Worm (Caenorhabditis elegans): ENCODE data around the gene gtf-2H5.
A peak's percentile ranks its signal among the peaks of the same experiment; 100 is the strongest.

Gene gtf-2H5

DNA sequence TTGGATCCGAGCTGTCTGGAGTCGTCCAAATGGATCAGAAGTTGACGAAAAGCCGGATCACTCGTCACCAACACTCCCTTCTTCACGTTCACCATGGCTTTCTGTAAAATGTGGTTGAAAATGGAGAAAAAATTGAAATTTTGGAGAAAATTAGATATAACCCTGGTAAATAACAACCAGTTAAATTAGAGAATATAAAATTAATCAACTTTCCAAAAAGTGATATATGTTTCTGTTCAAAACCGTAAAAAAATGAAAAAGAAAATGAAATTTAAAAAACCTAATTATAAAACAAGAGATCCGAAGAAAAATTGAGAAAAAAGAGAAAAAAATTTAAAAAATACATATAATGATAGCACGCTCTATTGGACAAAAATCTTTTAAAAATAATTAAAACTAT lies at the start of gene gtf-2H5:
Gene gtf-2H5, minus strand, starts transcription at position 101 of the 400 bp plus-strand sequence.
- TF ChIP-seq pax-3 (tag; optimal IDR thresholded peaks at IDR 0.05) (no peak), nhr-28 (tag; optimal IDR thresholded peaks at IDR 0.05) (no peak), nhr-90 (tag; optimal IDR thresholded peaks at IDR 0.05; ENCODE audit: poor library complexity) (no peak)

- no peak for TF ChIP-seq hlh-4 (tag; optimal IDR thresholded peaks at IDR 0.05)
- no peak for TF ChIP-seq efl-1 (optimal IDR thresholded peaks at IDR 0.05)
- TF ChIP-seq efl-1 (GFP tag; optimal IDR thresholded peaks at IDR 0.05 in 1 of 2): peak in 1 of 2 experiments; percentile 58
These were observed 48.7 kb upstream of the gtf-2H5 start for ce11 chrIII:626091-626490.

- TF ChIP-seq fos-1 (tag; optimal IDR thresholded peaks at IDR 0.05): peak; percentile 72
- peak; percentile 59 for TF ChIP-seq lir-3 (tag; optimal IDR thresholded peaks at IDR 0.05; ENCODE audit: poor library complexity)
- TF ChIP-seq jun-1 (tag; optimal IDR thresholded peaks at IDR 0.05): peak; percentile 70
- TF ChIP-seq nhr-47 (tag; optimal IDR thresholded peaks at IDR 0.05): peak; percentile 83
- TF ChIP-seq mef-2 (tag; optimal IDR thresholded peaks at IDR 0.05): peak; percentile 55
- TF ChIP-seq nhr-237 (tag; optimal IDR thresholded peaks at IDR 0.05): peak; percentile 61
- TF ChIP-seq mep-1 (tag; optimal IDR thresholded peaks at IDR 0.05): peak; percentile 95
- peak; percentile 72 for TF ChIP-seq egl-13 (tag; optimal IDR thresholded peaks at IDR 0.05)
- TF ChIP-seq elt-2 (tag; optimal IDR thresholded peaks at IDR 0.05): peak; percentile 81
- no peak for TF ChIP-seq sptf-1 (tag; optimal IDR thresholded peaks at IDR 0.05)
- TF ChIP-seq nhr-77 (tag; optimal IDR thresholded peaks at IDR 0.05): peak; percentile 86
- TF ChIP-seq unc-98 (GFP tag; IDR thresholded peaks at IDR 0.05): no peak
- TF ChIP-seq unc-62 (GFP tag; optimal IDR thresholded peaks at IDR 0.05): no peak
- 0 out of 2 replicates have a peak, but pooled peaks have one; percentile 16 for TF ChIP-seq grh-1 (GFP tag; IDR thresholded peaks at IDR 0.05)
- peak; percentile 76 for TF ChIP-seq C16A3.4 (tag; optimal IDR thresholded peaks at IDR 0.05)
- TF ChIP-seq ceh-82 (tag; optimal IDR thresholded peaks at IDR 0.05): peak; percentile 53 to 93 (median 71)
- TF ChIP-seq unc-30 (tag; optimal IDR thresholded peaks at IDR 0.05): no peak
- TF ChIP-seq zip-4 (GFP tag; optimal IDR thresholded peaks at IDR 0.05): no peak
- TF ChIP-seq lin-39 (tag; optimal IDR thresholded peaks at IDR 0.05): no peak
- TF ChIP-seq nhr-85 (tag): peak; percentile 85
- peak; percentile 84 for TF ChIP-seq lin-13 (GFP tag; optimal IDR thresholded peaks at IDR 0.05)
- no peak for TF ChIP-seq alr-1 (tag; optimal IDR thresholded peaks at IDR 0.05; ENCODE audit: borderline replicate concordance)
- TF ChIP-seq tbx-2 (tag; optimal IDR thresholded peaks at IDR 0.05): peak; percentile 82
- no peak for TF ChIP-seq fkh-4 (tag; optimal IDR thresholded peaks at IDR 0.05; ENCODE audit: borderline replicate concordance)
- peak; percentile 85 for TF ChIP-seq rnt-1 (tag; optimal IDR thresholded peaks at IDR 0.05)
- TF ChIP-seq mab-9 (GFP tag; IDR thresholded peaks at IDR 0.05): no peak; the same call in 1 of the 2 replicates
- peak; percentile 78 for TF ChIP-seq ceh-8 (GFP tag; optimal IDR thresholded peaks at IDR 0.05)
- TF ChIP-seq swsn-7 (tag; optimal IDR thresholded peaks at IDR 0.05): peak; percentile 89
- TF ChIP-seq egl-27 (tag; optimal IDR thresholded peaks at IDR 0.05): peak in 1 of 2 experiments; percentile 63
- TF ChIP-seq fkh-8 (tag; optimal IDR thresholded peaks at IDR 0.05): peak; percentile 90
- no peak for TF ChIP-seq ceh-90 (tag; optimal IDR thresholded peaks at IDR 0.05)
- no peak for TF ChIP-seq nhr-12 (tag; optimal IDR thresholded peaks at IDR 0.05)
- TF ChIP-seq ama-1 (optimal IDR thresholded peaks at IDR 0.05): no peak
- TF ChIP-seq efl-1 (optimal IDR thresholded peaks at IDR 0.05): peak; percentile 67 to 83
- peak; percentile 48 to 93 for TF ChIP-seq efl-1 (GFP tag; optimal IDR thresholded peaks at IDR 0.05 in 1 of 2)
- peak; percentile 32 to 65 (median 51) for TF ChIP-seq dpl-1 (GFP tag; optimal IDR thresholded peaks at IDR 0.05)
- peak; percentile 84 for TF ChIP-seq blmp-1 (tag; optimal IDR thresholded peaks at IDR 0.05)
- TF ChIP-seq sup-37 (GFP tag; optimal IDR thresholded peaks at IDR 0.05): peak; percentile 28
- TF ChIP-seq nhr-84 (tag; optimal IDR thresholded peaks at IDR 0.05): no peak
- no peak for TF ChIP-seq ceh-63 (GFP tag; optimal IDR thresholded peaks at IDR 0.05)
- peak; percentile 64 for TF ChIP-seq isw-1 (GFP tag; IDR thresholded peaks at IDR 0.05)
- no peak for TF ChIP-seq hlh-4 (tag; optimal IDR thresholded peaks at IDR 0.05)
- peak; percentile 83 for TF ChIP-seq nhr-19 (GFP tag; conservative IDR thresholded peaks at IDR 0.05)
- no peak for TF ChIP-seq aly-2 (tag; optimal IDR thresholded peaks at IDR 0.05)
- no peak for TF ChIP-seq pqm-1 (tag; optimal IDR thresholded peaks at IDR 0.05)
- peak; percentile 5 for TF ChIP-seq hpl-2 (GFP tag; optimal IDR thresholded peaks at IDR 0.05)
These were observed 46.4 kb upstream of the gtf-2H5 start for ce11 chrIII:623754-624153.

Data from whole organism, L1 larva.